Fruit fly (Drosophila melanogaster) whole organism, larva: ENCODE measurements around the gene CG6013.

Experiments
- noc ChIP-seq: fragments of 200-800 bp; sonication (Bioruptor generic); optimal IDR thresholded peaks from 3 replicates; lab custom pipeline; 2019; ENCODE audit warnings: missing biosample characterization, mild to moderate bottlenecking, missing genetic modification characterization, moderate library complexity

CG6013 gene

dm6 chr3R:19031210-19031609 lies at the start of gene CG6013, which contains the start of gene Prp18:
Gene CG6013 (plus strand): TSS chr3R:19031503.
Gene Prp18 (minus strand): TSS chr3R:19031271.
- peak; percentile 58 for TF ChIP-seq noc (tag; lab: Kevin White, UChicago)

- TF ChIP-seq noc (tag; lab: Kevin White, UChicago) = peak; percentile 58
These were observed 47.6 kb upstream of the CG6013 start, which contains the start of the genes snRNP-U1-C and gukh for dm6 chr3R:18983614-18984185. Gene snRNP-U1-C (minus strand): TSS chr3R:18983650. Gene gukh (plus strand): TSS chr3R:18984025.

DNA sequence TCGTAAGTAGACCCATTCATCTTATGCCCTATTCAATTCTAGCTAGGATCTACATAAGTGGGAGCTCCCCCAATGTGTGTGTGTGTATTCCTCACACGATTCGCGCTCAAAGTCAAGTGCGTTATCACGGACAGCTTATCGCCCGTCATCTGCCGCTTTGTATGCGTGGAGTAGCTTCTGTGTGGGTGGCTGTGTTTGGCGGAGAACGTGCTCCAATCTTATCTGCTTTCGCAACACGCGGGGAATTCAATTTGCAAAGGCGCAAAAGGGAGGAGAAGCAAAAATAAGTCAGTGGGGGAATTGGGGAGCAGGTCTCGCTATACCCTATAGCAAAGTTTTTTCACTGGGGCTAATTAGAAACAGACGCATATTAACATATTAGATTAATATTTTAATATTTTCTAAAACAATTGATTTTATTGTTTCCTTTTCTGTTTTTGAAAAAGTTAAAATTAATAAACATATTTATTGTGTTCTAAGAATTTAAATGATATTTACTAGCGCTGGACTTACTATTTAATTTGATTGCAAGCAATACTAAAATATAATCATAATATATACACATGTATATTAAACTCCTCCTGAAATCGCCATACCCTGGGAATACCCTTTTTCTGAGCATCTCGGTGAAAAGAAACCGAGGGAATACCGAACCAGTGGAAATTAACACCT lies 46.1 kb upstream of the CG6013 start:
- peak; percentile 97 for TF ChIP-seq noc (tag; lab: Kevin White, UChicago)

DNA sequence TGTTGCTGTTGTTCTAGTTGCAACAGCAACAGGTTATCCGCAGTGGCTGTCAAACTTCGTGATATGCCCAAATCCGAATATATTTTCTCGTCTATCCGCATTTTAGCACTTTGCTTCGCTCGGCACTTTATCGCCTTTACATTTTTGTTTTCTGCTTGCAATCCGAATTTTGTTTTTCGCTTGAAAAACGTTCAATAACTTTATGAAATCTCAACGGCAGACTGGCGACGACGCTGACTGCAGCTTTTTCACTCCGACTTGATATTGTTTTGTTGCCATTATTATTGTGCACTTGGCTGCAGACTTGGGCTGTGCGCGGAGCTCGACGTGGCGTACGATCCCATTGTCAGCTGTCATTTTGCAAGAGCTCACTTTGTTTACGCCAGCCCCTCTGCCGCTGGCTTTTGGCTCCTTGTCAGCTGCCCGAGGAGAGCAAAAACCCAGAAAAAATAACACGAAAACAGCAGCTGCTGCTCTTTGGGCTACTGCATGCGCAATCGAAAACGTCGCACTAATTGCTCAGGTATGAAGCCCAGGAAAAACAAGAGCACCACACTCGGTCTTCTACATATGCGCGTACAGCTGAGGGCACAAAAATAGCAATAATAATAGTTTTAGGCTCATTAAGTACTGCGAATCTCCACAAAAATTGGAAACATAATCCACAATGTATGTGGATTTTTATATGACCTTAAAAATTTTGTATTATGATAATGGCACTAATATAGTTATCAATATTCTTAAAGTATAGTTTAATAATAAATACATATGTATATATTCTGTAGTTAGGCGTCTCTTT lies 45.0 kb upstream of the CG6013 start:
- no peak for TF ChIP-seq noc (tag; lab: Kevin White, UChicago)

dm6 chr3R:18987428-18988416 lies 43.6 kb upstream of the CG6013 start:
- TF ChIP-seq noc (tag; lab: Kevin White, UChicago) = no peak

DNA sequence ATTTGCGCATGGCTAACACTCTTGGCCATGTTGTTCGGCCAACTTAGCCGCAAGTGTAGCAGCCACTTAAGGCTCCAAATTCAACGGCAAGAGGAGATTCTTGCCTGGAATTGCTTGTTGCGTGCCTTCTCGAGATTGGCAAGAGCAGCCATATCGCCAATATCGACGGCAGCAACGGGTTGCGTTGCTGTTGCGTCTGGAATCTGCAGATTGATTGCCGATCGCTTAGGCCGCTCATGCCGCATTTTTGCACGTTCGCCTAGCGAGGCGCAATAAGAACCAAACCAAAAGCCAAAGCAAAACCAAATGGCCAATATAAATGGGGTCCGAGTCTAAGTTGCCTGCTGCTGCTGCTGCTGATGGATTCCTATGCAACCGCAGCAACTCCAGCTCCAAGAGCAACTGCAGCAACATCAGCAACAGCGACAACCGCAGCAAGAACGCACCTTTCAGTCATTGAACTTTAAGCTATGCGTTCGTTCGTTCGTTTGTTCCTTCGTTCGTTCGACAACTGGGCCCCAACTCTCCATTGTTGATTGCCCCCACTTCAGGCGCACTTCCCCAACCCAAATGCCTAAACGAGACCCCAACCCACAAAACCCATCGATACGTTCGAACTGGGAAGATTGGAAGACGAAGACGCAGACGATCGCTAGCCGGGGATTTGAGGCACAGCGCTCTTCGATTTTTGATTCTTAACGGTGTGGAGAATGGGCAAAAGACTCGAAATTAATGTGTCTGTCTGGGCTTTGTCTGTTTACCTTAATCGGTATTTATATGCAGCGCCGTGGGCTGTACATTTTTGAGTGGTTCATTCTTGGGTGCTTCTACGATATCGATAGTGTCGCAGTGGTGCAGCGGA lies 42.1 kb upstream of the CG6013 start:
- no peak for TF ChIP-seq noc (tag; lab: Kevin White, UChicago)

DNA sequence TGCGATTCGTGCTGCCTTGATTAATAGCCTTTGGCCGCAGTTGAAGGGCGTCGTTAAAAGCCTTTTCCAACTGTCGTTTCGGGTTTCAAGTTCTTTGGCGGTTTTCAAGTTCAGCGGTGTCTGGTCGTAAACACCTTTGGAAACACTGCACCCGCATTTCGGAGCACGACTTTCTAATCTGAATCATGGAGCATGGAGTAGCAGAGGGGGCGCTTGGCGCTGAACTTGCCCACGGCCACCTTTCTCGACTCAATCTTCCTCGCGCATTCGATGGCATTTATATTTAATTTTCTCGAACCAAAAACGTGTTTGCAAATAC lies 41.5 kb upstream of the CG6013 start:
- TF ChIP-seq noc (tag; lab: Kevin White, UChicago) = no peak

DNA sequence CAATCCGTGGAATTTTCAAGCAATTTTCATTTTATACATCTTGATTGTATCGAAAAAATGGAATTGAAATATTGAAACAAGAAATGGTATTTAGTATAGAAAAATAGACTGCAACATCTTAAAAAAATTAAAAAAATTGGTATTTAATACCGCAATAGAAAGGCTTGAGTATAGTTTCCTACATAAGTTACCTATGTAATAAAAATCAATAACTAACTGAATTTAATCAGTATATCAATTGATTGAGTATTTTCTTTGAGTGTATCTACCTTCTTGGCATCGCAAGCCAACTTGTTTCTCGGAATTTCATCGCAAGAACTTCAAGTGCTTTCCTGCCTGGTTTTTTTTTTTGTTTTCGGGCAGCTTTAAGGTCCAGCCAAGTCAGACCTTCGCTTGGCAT lies 40.8 kb upstream of the CG6013 start:
- TF ChIP-seq noc (tag; lab: Kevin White, UChicago) = no peak

DNA sequence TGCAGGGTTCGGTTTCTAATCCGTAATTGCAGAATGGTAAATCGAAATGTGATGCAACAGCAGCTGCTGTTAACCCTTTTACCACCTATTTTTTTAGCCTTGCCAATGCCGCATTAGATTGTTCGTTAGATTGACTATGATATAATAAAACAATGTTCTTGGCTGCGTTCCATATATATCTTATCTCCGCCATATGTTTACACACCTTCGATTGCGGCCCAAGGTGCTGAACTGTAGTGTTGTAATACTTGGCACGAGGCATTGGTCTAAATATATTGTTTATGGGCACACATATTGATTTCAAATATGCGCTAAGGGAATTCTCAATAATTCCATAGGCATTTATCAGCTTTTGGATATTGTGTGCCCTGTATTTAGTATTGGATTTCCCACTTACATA lies 39.6 kb upstream of the CG6013 start:
- no peak for TF ChIP-seq noc (tag; lab: Kevin White, UChicago)

DNA sequence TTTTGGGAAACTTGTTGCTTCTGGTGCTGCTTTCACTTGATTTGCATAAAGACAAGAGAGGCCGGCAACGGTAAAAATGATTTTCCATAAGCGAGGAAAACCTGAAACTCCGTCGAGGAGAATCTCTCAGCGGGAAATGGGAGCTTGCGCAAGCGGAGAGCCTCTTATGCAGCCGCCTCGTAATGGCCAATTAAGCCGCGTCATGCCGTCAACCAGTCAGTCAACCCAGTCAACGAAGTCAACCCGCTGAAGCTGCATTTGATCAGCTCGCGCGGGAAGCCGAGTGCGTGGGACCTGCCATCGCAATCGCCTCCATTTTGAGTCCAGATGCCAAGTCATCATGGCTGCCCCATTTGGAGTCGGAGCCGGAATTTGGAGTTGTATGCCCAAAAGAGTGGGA lies 38.1 kb upstream of the CG6013 start:
- no peak for TF ChIP-seq noc (tag; lab: Kevin White, UChicago)

dm6 chr3R:18995556-18996272 lies 35.6 kb upstream of the CG6013 start:
- TF ChIP-seq noc (tag; lab: Kevin White, UChicago) = no peak

dm6 chr3R:18997388-18998287 lies 33.7 kb upstream of the CG6013 start:
- TF ChIP-seq noc (tag; lab: Kevin White, UChicago) = no peak

- TF ChIP-seq noc (tag; lab: Kevin White, UChicago) = no peak
These were observed 32.9 kb upstream of the CG6013 start for dm6 chr3R:18998370-18998769.
